Fruit fly (Drosophila melanogaster) whole organism, embryonic: ENCODE results near the gene CG6330.

ENCODE experiments used
- Antp ChIP-seq: fragments of 200-800 bp; sonication (Bioruptor generic); optimal IDR thresholded peaks from 3 replicates; lab custom pipeline; 2016; ENCODE audit warnings: missing biosample characterization, missing genetic modification characterization
- Asciz ChIP-seq: fragments of 200-800 bp; sonication (Bioruptor generic); optimal IDR thresholded peaks from 2 replicates; lab custom pipeline; 2017; ENCODE audit warnings: missing biosample characterization, mild to moderate bottlenecking, missing genetic modification characterization, missing genetic modification reagents
- CG10543 ChIP-seq: fragments of 200-800 bp; sonication (Bioruptor generic); optimal IDR thresholded peaks from 3 replicates; lab custom pipeline; 2017; ENCODE audit warnings: missing biosample characterization, mild to moderate bottlenecking, missing genetic modification characterization, moderate library complexity
- CG11696 ChIP-seq: fragments of 200-800 bp; sonication (Bioruptor generic); IDR thresholded peaks from 2 replicates; pipeline ENCODE4 v1.3.6; 2022; ENCODE audit warnings: missing biosample characterization, missing genetic modification characterization
- CG11723 ChIP-seq: fragments of 200-800 bp; sonication (Bioruptor generic); optimal IDR thresholded peaks from 2 replicates; lab custom pipeline; 2017; ENCODE audit warnings: missing biosample characterization, mild to moderate bottlenecking, missing genetic modification characterization
- CG12391 ChIP-seq: fragments of 200-800 bp; sonication (Bioruptor generic); optimal IDR thresholded peaks from 3 replicates; lab custom pipeline; 2018; ENCODE audit warnings: missing biosample characterization, mild to moderate bottlenecking, missing genetic modification characterization, moderate library complexity
- CG15073 ChIP-seq: fragments of 200-800 bp; sonication (Bioruptor generic); optimal IDR thresholded peaks from 2 replicates; lab custom pipeline; 2016; ENCODE audit warnings: missing biosample characterization, missing genetic modification characterization
- CG18619 ChIP-seq: fragments of 200-800 bp; sonication (Bioruptor generic); optimal IDR thresholded peaks from 3 replicates; lab custom pipeline; 2017; ENCODE audit warnings: missing biosample characterization, mild to moderate bottlenecking, missing genetic modification characterization
- CG2678 ChIP-seq: fragments of 200-800 bp; sonication (Bioruptor generic); optimal IDR thresholded peaks from 3 replicates; lab custom pipeline; 2019; ENCODE audit warnings: missing biosample characterization, mild to moderate bottlenecking, missing genetic modification characterization, moderate library complexity
- CG3065 ChIP-seq: fragments of 200-800 bp; sonication (Bioruptor generic); optimal IDR thresholded peaks from 2 replicates; lab custom pipeline; 2016; ENCODE audit warnings: missing biosample characterization, missing genetic modification characterization
- CG3726 ChIP-seq: fragments of 200-800 bp; sonication (Bioruptor generic); IDR thresholded peaks from 3 replicates; pipeline ENCODE4, ENCODE4 v1.3.6; 2022; ENCODE audit warnings: missing biosample characterization, missing genetic modification characterization
- CG42726 ChIP-seq: fragments of 200-800 bp; sonication (Bioruptor generic); IDR thresholded peaks from 2 replicates; pipeline ENCODE4 v1.3.6; 2022; ENCODE audit warnings: missing biosample characterization, missing genetic modification characterization; ENCODE audit not compliant: partially characterized antibody
- CG43689 ChIP-seq: fragments of 200-800 bp; sonication (Bioruptor generic); IDR thresholded peaks from 2 replicates; pipeline ENCODE4 v1.3.6; 2022; ENCODE audit warnings: missing biosample characterization, missing genetic modification characterization
- CG6654 ChIP-seq: fragments of 200-800 bp; sonication (Bioruptor generic); optimal IDR thresholded peaks from 2 replicates; lab custom pipeline; 2017; ENCODE audit warnings: missing biosample characterization, mild to moderate bottlenecking, missing genetic modification characterization
- CG6765 ChIP-seq: fragments of 200-800 bp; sonication (Bioruptor generic); optimal IDR thresholded peaks from 3 replicates; lab custom pipeline; 2017; ENCODE audit warnings: missing biosample characterization, mild to moderate bottlenecking, missing genetic modification characterization
- CG8478 ChIP-seq: fragments of >200 bp; optimal IDR thresholded peaks from 2 replicates; lab custom pipeline; 2018
- CG9215 ChIP-seq: fragments of 200-800 bp; sonication (Bioruptor generic); IDR thresholded peaks from 2 replicates; pipeline ENCODE4 v1.3.6; 2022; ENCODE audit warnings: missing biosample characterization, missing genetic modification characterization
- CHES-1-like ChIP-seq: fragments of 200-800 bp; sonication (Bioruptor generic); optimal IDR thresholded peaks from 2 replicates; lab custom pipeline; 2016; ENCODE audit warnings: missing biosample characterization, missing genetic modification characterization
- Chrac-16 ChIP-seq: fragments of 200-800 bp; sonication (Bioruptor generic); optimal IDR thresholded peaks from 3 replicates; lab custom pipeline; 2016; ENCODE audit warnings: missing biosample characterization, missing genetic modification characterization
- Dek ChIP-seq: fragments of 200-800 bp; sonication (Bioruptor generic); optimal IDR thresholded peaks from 3 replicates; lab custom pipeline; 2019; ENCODE audit warnings: missing biosample characterization, mild to moderate bottlenecking, missing genetic modification characterization, moderate library complexity
- Dp ChIP-seq: fragments of 200-800 bp; sonication (Bioruptor generic); optimal IDR thresholded peaks from 2 replicates; lab custom pipeline; 2018; ENCODE audit warnings: missing biosample characterization, mild to moderate bottlenecking, missing genetic modification characterization, moderate library complexity
- Ets97D ChIP-seq: fragments of 200-800 bp; sonication (Bioruptor generic); optimal IDR thresholded peaks from 3 replicates; lab custom pipeline; 2016; ENCODE audit warnings: missing biosample characterization, missing genetic modification characterization
- HLHmδ ChIP-seq: fragments of 200-800 bp; sonication (Bioruptor generic); optimal IDR thresholded peaks from 2 replicates; lab custom pipeline; 2018; ENCODE audit warnings: missing biosample characterization, mild to moderate bottlenecking, missing genetic modification characterization, moderate library complexity
- Hr78 ChIP-seq, 2 experiments: fragments of 200-800 bp in 1 of 2; fragments of >200 bp in 1 of 2; sonication (Bioruptor generic) in 1 of 2; optimal IDR thresholded peaks; 2 replicates each; lab custom pipeline; 2017 to 2019; ENCODE audit warnings: missing biosample characterization in 2 of 2, missing genetic modification characterization in 2 of 2, mild to moderate bottlenecking in 1 of 2, moderate library complexity in 1 of 2
- MESR4 ChIP-seq: fragments of 200-800 bp; sonication (Bioruptor generic); optimal IDR thresholded peaks from 2 replicates; lab custom pipeline; 2018; ENCODE audit warnings: missing biosample characterization, mild to moderate bottlenecking, missing genetic modification characterization, moderate library complexity
- NC2α ChIP-seq: fragments of 200-800 bp; sonication (Bioruptor generic); optimal IDR thresholded peaks from 2 replicates; lab custom pipeline; 2016; ENCODE audit warnings: missing biosample characterization, missing genetic modification characterization
- Oli ChIP-seq: fragments of 200-800 bp; sonication (Bioruptor generic); optimal IDR thresholded peaks from 2 replicates; lab custom pipeline; 2018; ENCODE audit warnings: missing biosample characterization, mild to moderate bottlenecking, missing genetic modification characterization, moderate library complexity
- Rfx ChIP-seq: fragments of 200-800 bp; sonication (Bioruptor generic); IDR thresholded peaks from 2 replicates; pipeline ENCODE4 v1.3.6; 2022; ENCODE audit warnings: missing biosample characterization, missing genetic modification characterization
- Sox100B ChIP-seq: fragments of 200-800 bp; sonication (Bioruptor generic); optimal IDR thresholded peaks from 3 replicates; lab custom pipeline; 2018; ENCODE audit warnings: missing biosample characterization, mild to moderate bottlenecking, missing genetic modification characterization
- aop ChIP-seq: fragments of 200-800 bp; sonication (Bioruptor generic); IDR thresholded peaks from 2 replicates; pipeline ENCODE4 v1.3.6; 2022; ENCODE audit warnings: missing biosample characterization, missing genetic modification characterization
- caup ChIP-seq: fragments of 200-800 bp; sonication (Bioruptor generic); optimal IDR thresholded peaks from 3 replicates; lab custom pipeline; 2017; ENCODE audit warnings: missing biosample characterization, mild to moderate bottlenecking, missing genetic modification characterization, moderate library complexity; ENCODE audit not compliant: severe bottlenecking
- chinmo ChIP-seq: fragments of 200-800 bp; sonication (Bioruptor generic); IDR thresholded peaks from 4 replicates; pipeline ENCODE4 v1.3.6; 2022; ENCODE audit warnings: missing biosample characterization, missing genetic modification characterization; ENCODE audit not compliant: partially characterized antibody
- gfzf ChIP-seq: fragments of 200-800 bp; sonication (Bioruptor generic); optimal IDR thresholded peaks from 2 replicates; lab custom pipeline; 2016; ENCODE audit warnings: missing biosample characterization, mild to moderate bottlenecking, missing genetic modification characterization, moderate library complexity
- hbn ChIP-seq: fragments of 200-800 bp; sonication (Bioruptor generic); IDR thresholded peaks from 2 replicates; pipeline ENCODE4 v1.3.6; 2022; ENCODE audit warnings: missing biosample characterization, missing genetic modification characterization; ENCODE audit not compliant: partially characterized antibody
- hkb ChIP-seq, 2 experiments: fragments of 200-800 bp in 1 of 2; fragments of >200 bp in 1 of 2; sonication (Bioruptor generic) in 1 of 2; IDR thresholded peaks in 1 of 2; optimal IDR thresholded peaks in 1 of 2; 2 replicates each; pipeline versions ENCODE4 v1.3.6 to Lab custom; 2017 to 2022; ENCODE audit warnings: missing biosample characterization in 1 of 2, missing genetic modification characterization in 1 of 2
- inv ChIP-seq: fragments of 200-800 bp; sonication (Bioruptor generic); IDR thresholded peaks from 2 replicates; pipeline ENCODE4 v1.3.6; 2022; ENCODE audit warnings: missing biosample characterization, missing genetic modification characterization; ENCODE audit not compliant: partially characterized antibody
- jumu ChIP-seq: fragments of 200-800 bp; sonication (Bioruptor generic); optimal IDR thresholded peaks from 3 replicates; lab custom pipeline; 2016; ENCODE audit warnings: missing biosample characterization, missing genetic modification characterization
- lilli ChIP-seq: fragments of 200-800 bp; sonication (Bioruptor generic); optimal IDR thresholded peaks from 3 replicates; lab custom pipeline; 2016; ENCODE audit warnings: missing biosample characterization, missing genetic modification characterization
- odd ChIP-seq: fragments of 200-800 bp; sonication (Bioruptor generic); optimal IDR thresholded peaks from 2 replicates; lab custom pipeline; 2017; ENCODE audit warnings: missing biosample characterization, mild to moderate bottlenecking, missing genetic modification characterization
- pnt ChIP-seq: fragments of 200-800 bp; sonication (Bioruptor generic); optimal IDR thresholded peaks from 3 replicates; lab custom pipeline; 2016; ENCODE audit warnings: missing biosample characterization, missing genetic modification characterization
- ro ChIP-seq: fragments of 200-800 bp; sonication (Bioruptor generic); IDR thresholded peaks from 2 replicates; pipeline ENCODE4 v1.3.6; 2022; ENCODE audit warnings: missing biosample characterization, missing genetic modification characterization
- run ChIP-seq: fragments of 200-800 bp; sonication (Bioruptor generic); optimal IDR thresholded peaks from 3 replicates; lab custom pipeline; 2018; ENCODE audit warnings: missing biosample characterization, mild to moderate bottlenecking, missing genetic modification characterization
- sd ChIP-seq: fragments of 200-800 bp; sonication (Bioruptor generic); optimal IDR thresholded peaks from 3 replicates; lab custom pipeline; 2018; ENCODE audit warnings: missing biosample characterization, mild to moderate bottlenecking, missing genetic modification characterization, moderate library complexity
- tgo ChIP-seq: fragments of 200-800 bp; sonication (Bioruptor generic); IDR thresholded peaks from 3 replicates; pipeline ENCODE4 v1.3.6; 2022; ENCODE audit warnings: missing biosample characterization, missing genetic modification characterization
- tio ChIP-seq: fragments of 200-800 bp; sonication (Bioruptor generic); optimal IDR thresholded peaks from 2 replicates; lab custom pipeline; 2017; ENCODE audit warnings: missing biosample characterization, missing genetic modification characterization, inconsistent platforms
- twi ChIP-seq: fragments of 200-800 bp; optimal IDR thresholded peaks from 2 replicates; lab custom pipeline; 2019; ENCODE audit warnings: missing biosample characterization, mild to moderate bottlenecking, missing genetic modification characterization, moderate library complexity
- vfl ChIP-seq: fragments of 200-800 bp; sonication (Bioruptor generic); optimal IDR thresholded peaks from 2 replicates; lab custom pipeline; 2016; ENCODE audit warnings: missing biosample characterization, missing genetic modification characterization
- vvl ChIP-seq: fragments of 200-800 bp; sonication (Bioruptor generic); IDR thresholded peaks from 2 replicates; pipeline ENCODE4 v1.3.6; 2022; ENCODE audit warnings: missing biosample characterization, missing genetic modification characterization
- yki ChIP-seq: fragments of >200 bp; optimal IDR thresholded peaks from 3 replicates; lab custom pipeline; 2018
- z ChIP-seq: fragments of 200-800 bp; sonication (Bioruptor generic); IDR thresholded peaks from 3 replicates; pipeline ENCODE4 v1.3.6; 2022; ENCODE audit warnings: missing biosample characterization, missing genetic modification characterization

The CG6330 gene

DNA sequence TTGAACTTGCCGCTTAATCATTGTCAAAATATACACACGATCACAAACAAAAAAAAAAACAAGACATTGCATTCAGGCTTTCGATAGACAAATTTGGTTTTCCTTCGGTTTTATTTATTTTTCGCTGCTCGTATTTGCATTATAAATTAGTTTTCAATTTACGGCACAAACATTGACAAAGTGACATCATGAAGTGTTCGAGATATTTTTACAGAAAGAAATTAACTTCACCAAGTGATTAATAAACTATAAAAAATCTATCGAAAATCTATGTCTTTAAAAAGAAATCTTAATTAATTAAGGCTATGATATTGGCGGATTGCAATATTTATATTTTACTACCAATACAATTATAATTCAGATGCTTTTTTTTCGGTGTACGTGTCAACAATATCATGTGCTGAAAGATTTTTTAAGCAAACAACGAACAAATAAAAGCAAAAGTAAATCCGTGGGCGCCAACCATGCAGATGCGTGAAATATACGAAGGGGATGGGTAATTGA, 34.4 kb downstream of the CG6330 start (continued):
- TF ChIP-seq CG43689 (GFP tag; lab: Robert Waterston, UW) (no peak), CG6654 (GFP tag; lab: Kevin White, UChicago) (no peak), inv (GFP tag; lab: Robert Waterston, UW) (no peak), Hr78 (GFP tag; optimal IDR thresholded peaks at IDR 0.05; lab: Kevin White, UChicago) (peak in 1 of 2 experiments; percentile 43), odd (GFP tag; lab: Kevin White, UChicago) (peak; percentile 54), Ets97D (GFP tag; lab: Kevin White, UChicago) (peak; percentile 41), NC2α (GFP tag; lab: Kevin White, UChicago) (no peak), pnt (GFP tag; lab: Kevin White, UChicago) (peak; percentile 26), z (GFP tag; lab: Robert Waterston, UW) (no peak), CG42726 (GFP tag; lab: Robert Waterston, UW) (no peak), ro (GFP tag; lab: Robert Waterston, UW) (no peak; the same call in 1 of the 2 replicates), caup (GFP tag; lab: Kevin White, UChicago) (peak; percentile 55), HLHmδ (GFP tag; lab: Kevin White, UChicago) (no peak), CG10543 (GFP tag; lab: Kevin White, UChicago) (peak; percentile 38), twi (tag; lab: Kevin White, UChicago) (no peak), Rfx (GFP tag; lab: Robert Waterston, UW) (peak; percentile 64), Chrac-16 (GFP tag; lab: Kevin White, UChicago) (no peak), CG3726 (GFP tag; lab: Robert Waterston, UW) (no peak), run (tag; lab: Kevin White, UChicago) (peak; percentile 67), tio (GFP tag; lab: Kevin White, UChicago) (peak; percentile 10), yki (lab: Kevin White, UChicago) (no peak), Antp (GFP tag; lab: Kevin White, UChicago) (no peak), Oli (tag; lab: Kevin White, UChicago) (peak; percentile 8), Sox100B (GFP tag; lab: Kevin White, UChicago) (peak; percentile 80), CG12391 (tag; lab: Kevin White, UChicago) (peak; percentile 32), sd (tag; lab: Kevin White, UChicago) (peak; percentile 4), jumu (GFP tag; lab: Kevin White, UChicago) (no peak), Dek (peak; percentile 1), CG15073 (GFP tag; lab: Kevin White, UChicago) (no peak), CG2678 (tag; lab: Kevin White, UChicago) (peak; percentile 86), vfl (GFP tag; lab: Kevin White, UChicago) (no peak), aop (GFP tag; lab: Robert Waterston, UW) (no peak), CG11723 (GFP tag; lab: Kevin White, UChicago) (peak; percentile 53), MESR4 (no peak), CG6765 (GFP tag; lab: Kevin White, UChicago) (peak; percentile 34), CG11696 (GFP tag; lab: Robert Waterston, UW) (peak; percentile 68), vvl (GFP tag; lab: Robert Waterston, UW) (peak; percentile 68), Asciz (GFP tag; lab: Kevin White, UChicago) (peak; percentile 75), CG8478 (no peak), hbn (GFP tag; lab: Robert Waterston, UW) (no peak), CG18619 (peak; percentile 33), lilli (no peak), CG9215 (GFP tag; lab: Robert Waterston, UW) (no peak), gfzf (GFP tag; lab: Kevin White, UChicago) (no peak), chinmo (GFP tag; lab: Robert Waterston, UW) (0 out of 4 replicates have a peak, but pooled peaks have one; percentile 60), CG3065 (GFP tag; lab: Kevin White, UChicago) (no peak), tgo (GFP tag; lab: Robert Waterston, UW) (peak; percentile 36; the same call in 2 of the 3 replicates), hkb (optimal IDR thresholded peaks at IDR 0.05; lab: Kevin White, UChicago) (no peak), hkb (GFP tag; IDR thresholded peaks at IDR 0.05; lab: Robert Waterston, UW) (peak; percentile 57; the same call in 1 of the 2 replicates), CHES-1-like (GFP tag; lab: Kevin White, UChicago) (no peak), Dp (GFP tag; lab: Kevin White, UChicago) (no peak)
